Worm (Caenorhabditis elegans): ENCODE data around the gene C36E6.8.
A peak's percentile ranks its signal among the peaks of the same experiment; 100 is the strongest.

Gene C36E6.8

DNA sequence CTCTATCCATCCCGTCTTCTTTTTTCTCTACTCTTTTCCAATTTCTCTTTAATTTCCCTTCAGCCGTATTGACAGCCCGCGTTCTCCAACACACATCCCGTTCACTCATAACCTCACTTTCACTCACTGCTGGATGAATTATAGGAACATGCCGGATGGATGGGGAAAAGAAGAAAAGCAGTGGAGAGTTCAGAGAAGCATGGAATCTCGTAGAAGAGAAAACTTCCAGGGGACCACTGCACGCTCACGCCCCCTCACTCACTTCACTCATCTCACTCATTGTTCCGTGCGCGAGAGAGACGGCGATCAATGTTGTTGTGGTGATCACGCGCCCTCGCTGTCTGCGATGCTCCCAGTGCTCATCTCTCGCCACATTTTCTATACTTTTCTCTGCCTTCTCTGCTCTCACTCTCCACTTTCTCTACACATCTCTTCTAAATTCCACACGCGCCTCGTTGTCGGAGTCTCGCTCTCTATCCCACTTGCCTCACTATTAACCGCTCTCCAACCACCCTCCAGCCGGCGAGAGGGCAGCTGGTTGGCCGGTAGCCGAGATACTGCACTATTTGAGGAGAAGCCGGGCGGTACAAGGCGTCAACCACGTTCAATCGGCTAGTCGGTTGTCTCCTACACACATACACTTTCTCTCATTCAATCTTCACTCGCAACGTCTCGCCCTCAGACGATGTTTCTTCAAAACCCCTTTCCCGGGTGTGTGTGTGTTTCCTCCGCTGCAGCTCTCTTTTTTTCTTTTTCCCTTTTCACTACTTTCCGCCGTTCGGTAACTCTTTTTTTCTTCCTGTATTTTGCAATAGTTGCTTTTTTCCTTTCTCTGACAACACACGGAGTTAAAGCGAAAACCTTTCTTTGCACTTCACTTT is 41.4 kb downstream of the C36E6.8 start:
- no peak for TF ChIP-seq hmbx-1 (tag; optimal IDR thresholded peaks at IDR 0.05)
- no peak for TF ChIP-seq sea-1 (GFP tag; conservative IDR thresholded peaks at IDR 0.05)
- TF ChIP-seq tbx-37 (GFP tag; conservative IDR thresholded peaks at IDR 0.05), result no peak
- TF ChIP-seq scrt-1 (GFP tag; IDR thresholded peaks at IDR 0.05), result no peak
- no peak for TF ChIP-seq hnd-1 (tag; optimal IDR thresholded peaks at IDR 0.05)
- no peak for TF ChIP-seq tra-4 (tag; optimal IDR thresholded peaks at IDR 0.05)
- TF ChIP-seq ceh-36 (tag; optimal IDR thresholded peaks at IDR 0.05), result no peak
- 0 out of 2 replicates have a peak, but pooled peaks have one; percentile 34 for TF ChIP-seq pes-1 (GFP tag; IDR thresholded peaks at IDR 0.05)
- no peak for TF ChIP-seq ceh-13 (GFP tag; optimal IDR thresholded peaks at IDR 0.05)
- TF ChIP-seq B0310.2 (tag; optimal IDR thresholded peaks at IDR 0.05), result no peak
- peak; percentile 50 for TF ChIP-seq F13C5.2 (tag; optimal IDR thresholded peaks at IDR 0.05)
- peak; percentile 67 for TF ChIP-seq hmg-4 (GFP tag; optimal IDR thresholded peaks at IDR 0.05)
- no peak for TF ChIP-seq ama-1 (optimal IDR thresholded peaks at IDR 0.05)
- TF ChIP-seq tbx-11 (GFP tag; IDR thresholded peaks at IDR 0.05), result no peak
- TF ChIP-seq ets-7 (tag; optimal IDR thresholded peaks at IDR 0.05), result no peak
- peak; percentile 67 for TF ChIP-seq aly-1 (tag; optimal IDR thresholded peaks at IDR 0.05)

DNA sequence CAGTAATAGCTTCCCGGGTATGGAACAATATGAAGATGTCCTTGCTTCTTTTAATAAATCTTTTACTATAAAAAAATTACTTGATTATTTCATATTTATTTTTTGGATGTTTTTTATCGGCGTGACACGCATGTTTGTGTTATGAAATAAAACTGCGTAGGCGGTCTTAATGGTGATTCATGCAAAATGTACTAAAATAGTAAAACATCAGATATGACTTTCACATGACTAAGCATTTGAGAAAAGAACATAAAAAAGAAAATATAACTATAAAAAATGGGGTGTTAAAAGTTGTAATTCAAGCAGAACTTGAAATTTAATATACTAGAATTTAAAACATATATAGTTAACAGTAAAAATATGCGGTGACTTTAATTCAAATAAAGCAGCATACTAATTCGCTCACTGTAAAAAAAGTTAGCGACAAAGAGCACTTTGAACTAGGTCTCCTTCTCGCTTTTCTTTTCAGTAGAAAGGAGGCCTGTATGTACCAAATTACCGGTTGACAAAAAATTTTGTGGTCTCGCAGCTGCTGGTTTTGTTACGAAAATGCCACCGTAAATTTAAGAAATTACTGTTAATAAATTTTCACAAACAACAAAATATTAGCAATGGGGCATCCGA is 43.5 kb downstream of the C36E6.8 start:
- TF ChIP-seq flt-1 (GFP tag; IDR thresholded peaks at IDR 0.05), result no peak
- TF ChIP-seq scrt-1 (GFP tag; IDR thresholded peaks at IDR 0.05), result no peak
- TF ChIP-seq pes-1 (GFP tag; IDR thresholded peaks at IDR 0.05), result no peak
- no peak for TF ChIP-seq tbx-37 (GFP tag; conservative IDR thresholded peaks at IDR 0.05)
- no peak for TF ChIP-seq B0310.2 (tag; optimal IDR thresholded peaks at IDR 0.05)
- no peak for TF ChIP-seq hnd-1 (tag; optimal IDR thresholded peaks at IDR 0.05)
- no peak for TF ChIP-seq ama-1 (optimal IDR thresholded peaks at IDR 0.05)
- TF ChIP-seq F13C5.2 (tag; optimal IDR thresholded peaks at IDR 0.05), result no peak
- TF ChIP-seq hmg-4 (GFP tag; optimal IDR thresholded peaks at IDR 0.05), result no peak
- TF ChIP-seq ceh-13 (GFP tag; optimal IDR thresholded peaks at IDR 0.05), result no peak
- no peak for TF ChIP-seq tra-4 (tag; optimal IDR thresholded peaks at IDR 0.05)
- TF ChIP-seq ceh-36 (tag; optimal IDR thresholded peaks at IDR 0.05), result no peak
- no peak for TF ChIP-seq aly-1 (tag; optimal IDR thresholded peaks at IDR 0.05)
- no peak for TF ChIP-seq sea-1 (GFP tag; conservative IDR thresholded peaks at IDR 0.05)
- TF ChIP-seq tbx-11 (GFP tag; IDR thresholded peaks at IDR 0.05), result no peak

DNA sequence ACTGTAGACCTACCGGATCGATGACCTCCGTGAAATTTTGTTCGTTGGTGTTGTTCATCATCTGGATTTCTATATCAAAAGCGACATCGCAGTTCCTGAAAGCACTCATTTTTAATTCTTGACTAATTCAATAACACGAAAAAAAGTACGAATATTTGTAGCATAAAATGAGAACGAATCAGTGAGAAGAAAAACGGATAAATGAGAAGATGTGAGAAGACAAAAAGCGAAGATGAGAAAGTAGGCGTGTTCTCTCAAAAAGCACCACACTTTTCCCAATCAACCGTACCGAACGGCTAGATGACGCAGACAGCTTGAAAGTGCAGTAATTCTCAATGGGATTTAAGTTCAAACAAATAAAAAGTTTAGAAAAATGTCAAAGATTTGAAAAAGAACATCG is 48.2 kb downstream of the C36E6.8 start, which contains the start of gene npr-24:
Gene npr-24 (minus strand): TSS at position 101 of the 400 bp plus-strand sequence.
- no peak for TF ChIP-seq pes-1 (GFP tag; IDR thresholded peaks at IDR 0.05)
- no peak for TF ChIP-seq hmbx-1 (tag; optimal IDR thresholded peaks at IDR 0.05)
- no peak for TF ChIP-seq hmg-4 (GFP tag; optimal IDR thresholded peaks at IDR 0.05)
- no peak for TF ChIP-seq tbx-37 (GFP tag; conservative IDR thresholded peaks at IDR 0.05)
- TF ChIP-seq ets-7 (tag; optimal IDR thresholded peaks at IDR 0.05), result no peak
- TF ChIP-seq aly-1 (tag; optimal IDR thresholded peaks at IDR 0.05), result no peak
- TF ChIP-seq ama-1 (optimal IDR thresholded peaks at IDR 0.05), result no peak
- TF ChIP-seq hnd-1 (tag; optimal IDR thresholded peaks at IDR 0.05), result no peak
- TF ChIP-seq sea-1 (GFP tag; conservative IDR thresholded peaks at IDR 0.05), result no peak
- TF ChIP-seq flt-1 (GFP tag; IDR thresholded peaks at IDR 0.05), result no peak
- TF ChIP-seq ceh-36 (tag; optimal IDR thresholded peaks at IDR 0.05), result no peak
